Worm (Caenorhabditis elegans) whole organism, midembryonic: ENCODE measurements around the gene pgph-2.

Source experiments
- T22C8.4 ChIP-seq: fragments of 200-800 bp; sonication (Bioruptor generic); IDR thresholded peaks from 2 replicates; pipeline ENCODE4 v1.3.6; 2022; ENCODE audit warnings: missing genetic modification characterization, missing compliant biosample characterization
- cog-1 ChIP-seq: sonication (generic microtip); optimal IDR thresholded peaks from 2 replicates; lab custom pipeline; 2016; ENCODE audit warnings: missing genetic modification characterization, missing compliant biosample characterization
- flt-1 ChIP-seq: fragments of 200-800 bp; sonication (Bioruptor generic); IDR thresholded peaks from 2 replicates; pipeline ENCODE4 v1.3.6; 2022; ENCODE audit warnings: missing genetic modification characterization, missing compliant biosample characterization
- klf-2 ChIP-seq: fragments of 200-800 bp; sonication (Bioruptor generic); conservative IDR thresholded peaks from 2 replicates; pipeline ENCODE4 v1.3.6; 2022; ENCODE audit warnings: missing genetic modification reagents, missing genetic modification characterization, missing compliant biosample characterization
- med-1 ChIP-seq: sonication (generic microtip); optimal IDR thresholded peaks from 2 replicates; lab custom pipeline; 2017; ENCODE audit warnings: missing genetic modification characterization, mild to moderate bottlenecking, missing compliant biosample characterization, antibody characterized with exemption, missing genetic modification reagents; ENCODE audit not compliant: insufficient read depth
- ref-1 ChIP-seq: fragments of 200-800 bp; sonication (Bioruptor generic); conservative IDR thresholded peaks from 2 replicates; pipeline ENCODE4 v1.3.6; 2022; ENCODE audit warnings: missing genetic modification reagents, missing genetic modification characterization, missing compliant biosample characterization
- tab-1 ChIP-seq: fragments of 200-800 bp; sonication (Bioruptor generic); IDR thresholded peaks from 2 replicates; pipeline ENCODE4 v1.3.6; 2022; ENCODE audit warnings: missing genetic modification characterization, missing compliant biosample characterization
- ztf-23 ChIP-seq: fragments of 200-800 bp; sonication (Bioruptor generic); IDR thresholded peaks from 2 replicates; pipeline ENCODE4 v1.3.6; 2022; ENCODE audit warnings: missing genetic modification reagents, missing genetic modification characterization, missing compliant biosample characterization
- ztf-29 ChIP-seq: fragments of 200-800 bp; sonication (Bioruptor generic); IDR thresholded peaks from 2 replicates; pipeline ENCODE4 v1.3.6; 2022; ENCODE audit warnings: missing genetic modification reagents, missing genetic modification characterization, missing compliant biosample characterization

Gene pgph-2

ce11 chrV:5741237-5741636 lies 23.7 kb upstream of the pgph-2 start:
- TF ChIP-seq ztf-29 (GFP tag; lab: Robert Waterston, UW) (no peak), ztf-23 (GFP tag; lab: Robert Waterston, UW) (no peak), med-1 (GFP tag; lab: Kevin White, UChicago) (no peak), T22C8.4 (GFP tag; lab: Robert Waterston, UW) (no peak), klf-2 (no peak), flt-1 (no peak), ref-1 (GFP tag; lab: Robert Waterston, UW) (no peak), cog-1 (tag; lab: Kevin White, UChicago) (no peak), tab-1 (GFP tag; lab: Robert Waterston, UW) (no peak)

ce11 chrV:5746237-5746636 lies 18.7 kb upstream of the pgph-2 start:
- no peak for TF ChIP-seq ztf-23 (GFP tag; lab: Robert Waterston, UW)
- no peak for TF ChIP-seq ref-1 (GFP tag; lab: Robert Waterston, UW)
- TF ChIP-seq med-1 (GFP tag; lab: Kevin White, UChicago): no peak
- TF ChIP-seq flt-1: no peak
- no peak for TF ChIP-seq tab-1 (GFP tag; lab: Robert Waterston, UW)
- no peak for TF ChIP-seq klf-2
- no peak for TF ChIP-seq cog-1 (tag; lab: Kevin White, UChicago)
- TF ChIP-seq ztf-29 (GFP tag; lab: Robert Waterston, UW): no peak
- no peak for TF ChIP-seq T22C8.4 (GFP tag; lab: Robert Waterston, UW)

ce11 chrV:5747519-5747918 lies 17.4 kb upstream of the pgph-2 start, which contains the start of gene acds-10:
TSS of gene acds-10 (plus strand) at chrV:5747819.
- no peak for TF ChIP-seq tab-1 (GFP tag; lab: Robert Waterston, UW)

- TF ChIP-seq ref-1 (GFP tag; lab: Robert Waterston, UW) (no peak), med-1 (GFP tag; lab: Kevin White, UChicago) (no peak)
These were observed 11.5 kb upstream of the pgph-2 start, which contains the start of gene pgph-1 for ce11 chrV:5753432-5753831. TSS of gene pgph-1 (minus strand) at chrV:5753532.

- TF ChIP-seq ref-1 (GFP tag; lab: Robert Waterston, UW): peak; percentile 42; the same call in 1 of the 2 replicates
These were observed 9.7 kb upstream of the pgph-2 start, which contains the start of gene K09H11.11 for ce11 chrV:5755203-5755693. TSS of gene K09H11.11 (minus strand) at chrV:5755253.

ce11 chrV:5756193-5756592 lies 8.7 kb upstream of the pgph-2 start, which contains the start of gene C53A3.3:
TSS of gene C53A3.3 (plus strand) at chrV:5756493.
- no peak for TF ChIP-seq ztf-29 (GFP tag; lab: Robert Waterston, UW)
- TF ChIP-seq ref-1 (GFP tag; lab: Robert Waterston, UW): no peak
- TF ChIP-seq cog-1 (tag; lab: Kevin White, UChicago): no peak
- TF ChIP-seq tab-1 (GFP tag; lab: Robert Waterston, UW): no peak
- TF ChIP-seq flt-1: no peak
- no peak for TF ChIP-seq T22C8.4 (GFP tag; lab: Robert Waterston, UW)
- no peak for TF ChIP-seq ztf-23 (GFP tag; lab: Robert Waterston, UW)
- TF ChIP-seq med-1 (GFP tag; lab: Kevin White, UChicago): no peak
- TF ChIP-seq klf-2: no peak

- TF ChIP-seq cog-1 (tag; lab: Kevin White, UChicago) (no peak), klf-2 (no peak), flt-1 (no peak), ztf-23 (GFP tag; lab: Robert Waterston, UW) (no peak), ref-1 (GFP tag; lab: Robert Waterston, UW) (no peak)
These were observed 6.1 kb upstream of the pgph-2 start, which contains the start of gene C53A3.4 for ce11 chrV:5758780-5759179. TSS of gene C53A3.4 (minus strand) at chrV:5758880.

ce11 chrV:5760132-5760531 lies 4.8 kb upstream of the pgph-2 start, which contains the start of gene C53A3.1:
TSS of gene C53A3.1 (minus strand) at chrV:5760232.
- TF ChIP-seq ztf-23 (GFP tag; lab: Robert Waterston, UW) (no peak), klf-2 (no peak), flt-1 (no peak), tab-1 (GFP tag; lab: Robert Waterston, UW) (no peak), T22C8.4 (GFP tag; lab: Robert Waterston, UW) (no peak), ref-1 (GFP tag; lab: Robert Waterston, UW) (no peak), cog-1 (tag; lab: Kevin White, UChicago) (no peak), med-1 (GFP tag; lab: Kevin White, UChicago) (no peak), ztf-29 (GFP tag; lab: Robert Waterston, UW) (no peak)

- TF ChIP-seq med-1 (GFP tag; lab: Kevin White, UChicago) (no peak), cog-1 (tag; lab: Kevin White, UChicago) (no peak), klf-2 (no peak), tab-1 (GFP tag; lab: Robert Waterston, UW) (no peak), ref-1 (GFP tag; lab: Robert Waterston, UW) (no peak), T22C8.4 (GFP tag; lab: Robert Waterston, UW) (no peak)
These were observed 1.1 kb upstream of the pgph-2 start, which contains the start of gene pgph-3 for ce11 chrV:5763787-5764186. TSS of gene pgph-3 (minus strand) at chrV:5763846.

ce11 chrV:5768292-5768695 lies 3.4 kb downstream of the pgph-2 start:
- TF ChIP-seq T22C8.4 (GFP tag; lab: Robert Waterston, UW) (no peak), med-1 (GFP tag; lab: Kevin White, UChicago) (no peak), tab-1 (GFP tag; lab: Robert Waterston, UW) (no peak), ref-1 (GFP tag; lab: Robert Waterston, UW) (no peak), flt-1 (no peak), ztf-29 (GFP tag; lab: Robert Waterston, UW) (no peak), ztf-23 (GFP tag; lab: Robert Waterston, UW) (no peak), cog-1 (tag; lab: Kevin White, UChicago) (no peak), klf-2 (no peak)
